Fruit fly (Drosophila melanogaster): ENCODE measurements around the gene CG10375.

The CG10375 gene

DNA sequence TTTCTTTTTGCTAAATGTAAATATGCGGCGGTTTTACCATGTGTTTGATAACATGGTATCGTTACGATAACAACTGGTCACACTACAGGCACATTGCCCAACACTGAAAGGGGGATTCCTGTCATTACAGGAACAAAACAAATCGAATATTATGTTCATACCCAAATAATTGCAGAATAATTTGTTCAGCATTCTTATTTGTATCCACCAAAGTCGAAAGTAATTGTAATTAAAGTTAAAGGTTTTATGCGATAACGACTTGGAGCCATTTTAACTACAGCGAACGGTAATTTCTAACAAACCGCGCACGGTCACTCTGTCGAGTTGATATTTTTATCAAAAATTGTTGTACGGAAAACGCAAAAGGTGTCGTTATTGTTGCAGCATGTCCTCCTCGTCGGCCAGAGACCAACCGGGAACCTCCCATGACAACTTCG lies at the start of gene CG10375, which contains the start of gene CG10214 (continued):
- peak in 1 of 2 experiments; percentile 14 for TF ChIP-seq tll (GFP tag; optimal IDR thresholded peaks at IDR 0.05)
- TF ChIP-seq Atf6 (GFP tag; IDR thresholded peaks at IDR 0.05): 0 out of 2 replicates have a peak, but pooled peaks have one; percentile 44
- peak; percentile 56 for TF ChIP-seq CG8388 (GFP tag; optimal IDR thresholded peaks at IDR 0.05)
- TF ChIP-seq CG14965 (GFP tag; optimal IDR thresholded peaks at IDR 0.05; ENCODE audit: borderline replicate concordance): no peak
- peak; percentile 80 for TF ChIP-seq HLH54F (GFP tag; optimal IDR thresholded peaks at IDR 0.05)
- TF ChIP-seq lbe (GFP tag; optimal IDR thresholded peaks at IDR 0.05): peak; percentile 69
- no peak for TF ChIP-seq CG11723 (GFP tag; optimal IDR thresholded peaks at IDR 0.05)
- no peak for TF ChIP-seq HLHmδ (GFP tag; optimal IDR thresholded peaks at IDR 0.05)
- TF ChIP-seq ftz-f1 (GFP tag; optimal IDR thresholded peaks at IDR 0.05): peak; percentile 25
- TF ChIP-seq Gsc (GFP tag; IDR thresholded peaks at IDR 0.05): no peak
- TF ChIP-seq CG6689 (GFP tag; IDR thresholded peaks at IDR 0.05): peak; percentile 63
- peak; percentile 49 for TF ChIP-seq Dp (GFP tag; optimal IDR thresholded peaks at IDR 0.05)
- peak; percentile 32; the same call in 1 of the 2 replicates for TF ChIP-seq CG32767 (GFP tag; IDR thresholded peaks at IDR 0.05)
- TF ChIP-seq CG2712 (tag; optimal IDR thresholded peaks at IDR 0.05): peak; percentile 78
- TF ChIP-seq D19A (tag; optimal IDR thresholded peaks at IDR 0.05): no peak
- no peak for TF ChIP-seq jing (GFP tag; optimal IDR thresholded peaks at IDR 0.05)
- TF ChIP-seq BEAF-32 (GFP tag; optimal IDR thresholded peaks at IDR 0.05): peak; percentile 72
- peak; percentile 53 for TF ChIP-seq Nf-YC (tag; optimal IDR thresholded peaks at IDR 0.05)
- peak; percentile 60 for TF ChIP-seq sisA (GFP tag; IDR thresholded peaks at IDR 0.05)
- TF ChIP-seq seq (GFP tag; IDR thresholded peaks at IDR 0.05): peak; percentile 44; the same call in 1 of the 2 replicates
- TF ChIP-seq sr (GFP tag; IDR thresholded peaks at IDR 0.05): no peak
- TF ChIP-seq CG12219 (GFP tag; optimal IDR thresholded peaks at IDR 0.05): peak; percentile 27
- peak; percentile 76 for TF ChIP-seq CG16863 (GFP tag; optimal IDR thresholded peaks at IDR 0.05)
- peak; percentile 25 for TF ChIP-seq CG10543 (GFP tag; optimal IDR thresholded peaks at IDR 0.05)
- peak; percentile 61 for TF ChIP-seq Elba2 (GFP tag; optimal IDR thresholded peaks at IDR 0.05)
- TF ChIP-seq slp2 (GFP tag; optimal IDR thresholded peaks at IDR 0.05): peak; percentile 60
- peak; percentile 64 for TF ChIP-seq dysf (GFP tag; IDR thresholded peaks at IDR 0.05)
- TF ChIP-seq CG7556 (GFP tag; optimal IDR thresholded peaks at IDR 0.05): peak; percentile 58
- peak; percentile 94 for TF ChIP-seq YL-1 (GFP tag; optimal IDR thresholded peaks at IDR 0.05)
- TF ChIP-seq CG17361 (GFP tag; IDR thresholded peaks at IDR 0.05): peak; percentile 79
- TF ChIP-seq az2 (GFP tag; optimal IDR thresholded peaks at IDR 0.05): peak; percentile 70
- peak; percentile 61; the same call in 2 of the 3 replicates for TF ChIP-seq tgo (GFP tag; IDR thresholded peaks at IDR 0.05)
- TF ChIP-seq Hr51 (GFP tag; optimal IDR thresholded peaks at IDR 0.05): peak in 1 of 2 experiments; percentile 68
- no peak for TF ChIP-seq Trl (optimal IDR thresholded peaks at IDR 0.05)
- TF ChIP-seq Trl (GFP tag; optimal IDR thresholded peaks at IDR 0.05): peak; percentile 88
- TF ChIP-seq CkIIα-i1 (GFP tag; IDR thresholded peaks at IDR 0.05): no peak
- TF ChIP-seq CG6683 (GFP tag; optimal IDR thresholded peaks at IDR 0.05): peak; percentile 48
- TF ChIP-seq Taf1 (GFP tag; IDR thresholded peaks at IDR 0.05): peak; percentile 47
- peak; percentile 52 for TF ChIP-seq ttk (GFP tag; IDR thresholded peaks at IDR 0.05)
- peak; percentile 44 for TF ChIP-seq BtbVII (GFP tag; optimal IDR thresholded peaks at IDR 0.05)
- TF ChIP-seq B-H2 (GFP tag; optimal IDR thresholded peaks at IDR 0.05): peak; percentile 53
- peak; percentile 64 for TF ChIP-seq nerfin-1 (tag; optimal IDR thresholded peaks at IDR 0.05)
- TF ChIP-seq CG15269 (tag; optimal IDR thresholded peaks at IDR 0.05): peak; percentile 75
- peak; percentile 49 for TF ChIP-seq Sox100B (GFP tag; optimal IDR thresholded peaks at IDR 0.05)
- TF ChIP-seq Adf1 (GFP tag; IDR thresholded peaks at IDR 0.05): no peak; the same call in 1 of the 2 replicates
- TF ChIP-seq abd-A (tag; optimal IDR thresholded peaks at IDR 0.05): no peak
- TF ChIP-seq CoRest (tag; optimal IDR thresholded peaks at IDR 0.05): peak; percentile 70
- TF ChIP-seq Dip2 (GFP tag; IDR thresholded peaks at IDR 0.05): no peak
- peak; percentile 52; the same call in 1 of the 2 replicates for TF ChIP-seq wdn (GFP tag; IDR thresholded peaks at IDR 0.05)
- peak; percentile 24 for TF ChIP-seq gcm2 (GFP tag; optimal IDR thresholded peaks at IDR 0.05)
- TF ChIP-seq CG1602 (GFP tag; optimal IDR thresholded peaks at IDR 0.05): peak; percentile 72

All from whole organism, embryonic.